Fruit fly (Drosophila melanogaster) S2 (cell line): ENCODE data around the gene SMC6.

ENCODE experiments used
- CG8478 ChIP-seq: fragments of >200 bp; optimal IDR thresholded peaks from 2 replicates; lab custom pipeline; 2018
- CTCF ChIP-seq, 2 experiments: fragments of >200 bp; optimal IDR thresholded peaks; 2 replicates each; lab custom pipeline; 2018

dm6 chr3R:24230423-24231205 is 37.4 kb upstream of the SMC6 start, which contains the start of gene mask:
- no peak for TF ChIP-seq CG8478
- no peak for TF ChIP-seq CTCF (optimal IDR thresholded peaks at IDR 0.05; lab: Kevin White, UChicago)
